Fruit fly (Drosophila melanogaster) whole organism, embryonic: ENCODE data around the gene Srp9.

Experiments
- Awh ChIP-seq: fragments of 200-800 bp; sonication (Bioruptor generic); IDR thresholded peaks from 2 replicates; pipeline ENCODE4, ENCODE4 v1.3.6; 2022; ENCODE audit warnings: missing biosample characterization, missing genetic modification characterization
- Bgb ChIP-seq: fragments of 200-800 bp; sonication (Bioruptor generic); IDR thresholded peaks from 2 replicates; pipeline ENCODE4 v1.3.6; 2022; ENCODE audit warnings: missing biosample characterization, missing genetic modification characterization; ENCODE audit not compliant: partially characterized antibody
- CG10267 ChIP-seq: fragments of 200-800 bp; sonication (Bioruptor generic); optimal IDR thresholded peaks from 2 replicates; lab custom pipeline; 2018; ENCODE audit warnings: missing biosample characterization, mild to moderate bottlenecking, missing genetic modification characterization, moderate library complexity
- CG10274 ChIP-seq: fragments of 200-800 bp; sonication (Bioruptor generic); optimal IDR thresholded peaks from 3 replicates; lab custom pipeline; 2017; ENCODE audit warnings: missing biosample characterization, mild to moderate bottlenecking, missing genetic modification characterization
- CG10321 ChIP-seq: fragments of 200-800 bp; sonication (Bioruptor generic); IDR thresholded peaks from 2 replicates; pipeline ENCODE4 v1.3.6; 2022; ENCODE audit warnings: missing biosample characterization, missing genetic modification characterization
- CG11560 ChIP-seq: fragments of 200-800 bp; sonication (Bioruptor generic); IDR thresholded peaks from 3 replicates; pipeline ENCODE4 v1.3.6; 2022; ENCODE audit warnings: missing biosample characterization, missing genetic modification characterization
- CG13287 ChIP-seq: fragments of 200-800 bp; sonication (Bioruptor generic); IDR thresholded peaks from 2 replicates; pipeline ENCODE4 v1.3.6; 2022; ENCODE audit warnings: missing biosample characterization, missing genetic modification characterization; ENCODE audit not compliant: partially characterized antibody
- CG15479 ChIP-seq: fragments of 200-800 bp; sonication (Bioruptor generic); optimal IDR thresholded peaks from 3 replicates; lab custom pipeline; 2019; ENCODE audit warnings: missing biosample characterization, mild to moderate bottlenecking, missing genetic modification characterization, moderate library complexity
- CG16779 ChIP-seq: fragments of 200-800 bp; sonication (Bioruptor generic); IDR thresholded peaks from 2 replicates; pipeline ENCODE4 v1.3.6; 2022; ENCODE audit warnings: missing biosample characterization, missing genetic modification characterization
- CG16813 ChIP-seq: fragments of 200-800 bp; sonication (Bioruptor generic); IDR thresholded peaks from 3 replicates; pipeline ENCODE4 v1.3.6; 2022; ENCODE audit warnings: missing biosample characterization, missing genetic modification characterization; ENCODE audit not compliant: partially characterized antibody
- CG17829 ChIP-seq: fragments of 200-800 bp; optimal IDR thresholded peaks from 2 replicates; lab custom pipeline; 2019; ENCODE audit warnings: missing biosample characterization, mild to moderate bottlenecking, missing genetic modification characterization, moderate library complexity
- CG2712 ChIP-seq: fragments of 200-800 bp; optimal IDR thresholded peaks from 3 replicates; lab custom pipeline; 2019; ENCODE audit warnings: missing biosample characterization, mild to moderate bottlenecking, missing genetic modification characterization, moderate library complexity
- CG3065 ChIP-seq: fragments of 200-800 bp; sonication (Bioruptor generic); optimal IDR thresholded peaks from 2 replicates; lab custom pipeline; 2016; ENCODE audit warnings: missing biosample characterization, missing genetic modification characterization
- CG3281 ChIP-seq: fragments of 200-800 bp; sonication (Bioruptor generic); optimal IDR thresholded peaks from 3 replicates; lab custom pipeline; 2017; ENCODE audit warnings: missing biosample characterization, mild to moderate bottlenecking, missing genetic modification characterization
- CG33213 ChIP-seq: fragments of 200-800 bp; sonication (Bioruptor generic); optimal IDR thresholded peaks from 3 replicates; lab custom pipeline; 2016; ENCODE audit warnings: missing biosample characterization, missing genetic modification characterization
- CG34376 ChIP-seq: fragments of 200-800 bp; sonication (Bioruptor generic); optimal IDR thresholded peaks from 2 replicates; lab custom pipeline; 2018; ENCODE audit warnings: missing biosample characterization, mild to moderate bottlenecking, missing genetic modification characterization
- CG6654 ChIP-seq: fragments of 200-800 bp; sonication (Bioruptor generic); optimal IDR thresholded peaks from 2 replicates; lab custom pipeline; 2017; ENCODE audit warnings: missing biosample characterization, mild to moderate bottlenecking, missing genetic modification characterization
- CG8290 ChIP-seq, 3 experiments: fragments of 200-800 bp; sonication (Bioruptor generic); optimal IDR thresholded peaks; 2 replicates each; lab custom pipeline; 2016 to 2019; ENCODE audit warnings: missing biosample characterization in 3 of 3, missing genetic modification characterization in 3 of 3, mild to moderate bottlenecking in 2 of 3, moderate library complexity in 1 of 3
- CG8924 ChIP-seq: fragments of 200-800 bp; optimal IDR thresholded peaks from 3 replicates; lab custom pipeline; 2019; ENCODE audit warnings: missing biosample characterization, mild to moderate bottlenecking, missing genetic modification characterization, moderate library complexity
- Deaf1 ChIP-seq: fragments of 200-800 bp; optimal IDR thresholded peaks from 3 replicates; lab custom pipeline; 2019; ENCODE audit warnings: missing biosample characterization, mild to moderate bottlenecking, missing genetic modification characterization, moderate library complexity
- Doc3 ChIP-seq: fragments of 200-800 bp; sonication (Bioruptor generic); IDR thresholded peaks from 3 replicates; pipeline ENCODE4 v1.3.6; 2022; ENCODE audit warnings: missing biosample characterization, missing genetic modification characterization; ENCODE audit not compliant: partially characterized antibody
- HmgZ ChIP-seq: fragments of 200-800 bp; sonication (Bioruptor generic); optimal IDR thresholded peaks from 2 replicates; lab custom pipeline; 2018; ENCODE audit warnings: missing biosample characterization, mild to moderate bottlenecking, missing genetic modification characterization
- Med ChIP-seq: fragments of 200-800 bp; sonication (Bioruptor generic); peaks from one replicate; lab custom pipeline; 2016; ENCODE audit warnings: missing biosample characterization, missing genetic modification characterization, mild to moderate bottlenecking, inconsistent platforms, moderate library complexity
- NFAT ChIP-seq: fragments of 200-800 bp; sonication (Bioruptor generic); IDR thresholded peaks from 2 replicates; pipeline ENCODE4 v1.3.6; 2022; ENCODE audit warnings: missing biosample characterization, missing genetic modification characterization
- Nf-YB ChIP-seq: fragments of 200-800 bp; sonication (Bioruptor generic); optimal IDR thresholded peaks from 3 replicates; lab custom pipeline; 2019; ENCODE audit warnings: missing biosample characterization, mild to moderate bottlenecking, missing genetic modification characterization, moderate library complexity
- Sox100B ChIP-seq: fragments of 200-800 bp; sonication (Bioruptor generic); optimal IDR thresholded peaks from 3 replicates; lab custom pipeline; 2018; ENCODE audit warnings: missing biosample characterization, mild to moderate bottlenecking, missing genetic modification characterization
- Vsx1 ChIP-seq: fragments of 200-800 bp; sonication (Bioruptor generic); optimal IDR thresholded peaks from 2 replicates; lab custom pipeline; 2017; ENCODE audit warnings: missing biosample characterization, mild to moderate bottlenecking, missing genetic modification characterization, missing genetic modification reagents
- amos ChIP-seq: fragments of 200-800 bp; sonication (Bioruptor generic); IDR thresholded peaks from 2 replicates; pipeline ENCODE4 v1.3.6; 2022; ENCODE audit warnings: missing biosample characterization, missing genetic modification characterization; ENCODE audit not compliant: partially characterized antibody
- bbx ChIP-seq: fragments of 200-800 bp; sonication (Bioruptor generic); IDR thresholded peaks from 2 replicates; pipeline ENCODE4 v1.3.6; 2022; ENCODE audit warnings: missing biosample characterization, missing genetic modification characterization; ENCODE audit not compliant: partially characterized antibody
- caup ChIP-seq: fragments of 200-800 bp; sonication (Bioruptor generic); optimal IDR thresholded peaks from 3 replicates; lab custom pipeline; 2017; ENCODE audit warnings: missing biosample characterization, mild to moderate bottlenecking, missing genetic modification characterization, moderate library complexity; ENCODE audit not compliant: severe bottlenecking
- cg ChIP-seq: fragments of 200-800 bp; sonication (Bioruptor generic); optimal IDR thresholded peaks from 3 replicates; lab custom pipeline; 2019; ENCODE audit warnings: missing biosample characterization, mild to moderate bottlenecking, missing genetic modification characterization, moderate library complexity
- chinmo ChIP-seq: fragments of 200-800 bp; sonication (Bioruptor generic); IDR thresholded peaks from 4 replicates; pipeline ENCODE4 v1.3.6; 2022; ENCODE audit warnings: missing biosample characterization, missing genetic modification characterization; ENCODE audit not compliant: partially characterized antibody
- chm ChIP-seq: fragments of 200-800 bp; sonication (Bioruptor generic); IDR thresholded peaks from 2 replicates; pipeline ENCODE4 v1.3.6; 2022; ENCODE audit warnings: missing biosample characterization, missing genetic modification characterization
- dati ChIP-seq: fragments of 200-800 bp; sonication (Bioruptor generic); IDR thresholded peaks from 2 replicates; pipeline ENCODE4 v1.3.6; 2022; ENCODE audit warnings: missing biosample characterization, missing genetic modification characterization
- exex ChIP-seq: fragments of 200-800 bp; sonication (Bioruptor generic); optimal IDR thresholded peaks from 4 replicates; lab custom pipeline; 2018; ENCODE audit warnings: missing biosample characterization, mild to moderate bottlenecking, missing genetic modification characterization, moderate library complexity
- gcm ChIP-seq: fragments of 200-800 bp; sonication (Bioruptor generic); optimal IDR thresholded peaks from 2 replicates; lab custom pipeline; 2019; ENCODE audit warnings: missing biosample characterization, mild to moderate bottlenecking, missing genetic modification characterization, moderate library complexity
- grn ChIP-seq: fragments of 200-800 bp; sonication (Bioruptor generic); optimal IDR thresholded peaks from 3 replicates; lab custom pipeline; 2017; ENCODE audit warnings: missing biosample characterization, missing genetic modification characterization
- gt ChIP-seq: fragments of 200-800 bp; sonication (Bioruptor generic); IDR thresholded peaks from 2 replicates; pipeline ENCODE4 v1.3.6; 2022; ENCODE audit warnings: missing biosample characterization, missing genetic modification characterization
- hkb ChIP-seq, 2 experiments: fragments of 200-800 bp in 1 of 2; fragments of >200 bp in 1 of 2; sonication (Bioruptor generic) in 1 of 2; IDR thresholded peaks in 1 of 2; optimal IDR thresholded peaks in 1 of 2; 2 replicates each; pipeline versions ENCODE4 v1.3.6 to Lab custom; 2017 to 2022; ENCODE audit warnings: missing biosample characterization in 1 of 2, missing genetic modification characterization in 1 of 2
- kni ChIP-seq: fragments of 200-800 bp; sonication (Bioruptor generic); optimal IDR thresholded peaks from 3 replicates; lab custom pipeline; 2017; ENCODE audit warnings: mild to moderate bottlenecking, missing biosample characterization, missing genetic modification reagents, missing genetic modification characterization
- lab ChIP-seq: fragments of 200-800 bp; sonication (Bioruptor generic); optimal IDR thresholded peaks from 3 replicates; lab custom pipeline; 2017; ENCODE audit warnings: missing biosample characterization, missing genetic modification characterization, mild to moderate bottlenecking, moderate library complexity, missing genetic modification reagents
- mirr ChIP-seq: fragments of 200-800 bp; sonication (Bioruptor generic); optimal IDR thresholded peaks from 3 replicates; lab custom pipeline; 2018; ENCODE audit warnings: missing biosample characterization, mild to moderate bottlenecking, missing genetic modification characterization
- nerfin-1 ChIP-seq: fragments of 200-800 bp; sonication (Bioruptor generic); optimal IDR thresholded peaks from 3 replicates; lab custom pipeline; 2019; ENCODE audit warnings: missing biosample characterization, mild to moderate bottlenecking, missing genetic modification characterization, moderate library complexity
- oc ChIP-seq: fragments of 200-800 bp; sonication (Bioruptor generic); optimal IDR thresholded peaks from 2 replicates; lab custom pipeline; 2018; ENCODE audit warnings: missing biosample characterization, mild to moderate bottlenecking, missing genetic modification characterization, moderate library complexity
- rib ChIP-seq: fragments of 200-800 bp; sonication (Bioruptor generic); IDR thresholded peaks from 2 replicates; pipeline ENCODE4 v1.3.6; 2022; ENCODE audit warnings: missing biosample characterization, missing genetic modification characterization
- tgo ChIP-seq: fragments of 200-800 bp; sonication (Bioruptor generic); IDR thresholded peaks from 3 replicates; pipeline ENCODE4 v1.3.6; 2022; ENCODE audit warnings: missing biosample characterization, missing genetic modification characterization
- unpg ChIP-seq: fragments of 200-800 bp; sonication (Bioruptor generic); optimal IDR thresholded peaks from 3 replicates; lab custom pipeline; 2018; ENCODE audit warnings: missing biosample characterization, mild to moderate bottlenecking, missing genetic modification characterization, moderate library complexity

The Srp9 gene

dm6 chr3L:7947880-7948286 lies 11.7 kb downstream of the Srp9 start, which contains the start of gene exex (continued):
- TF ChIP-seq CG17829 (peak; percentile 28), caup (GFP tag; lab: Kevin White, UChicago) (peak; percentile 31), CG10321 (GFP tag; lab: Robert Waterston, UW) (peak; percentile 92), CG16779 (no peak), CG10267 (tag; lab: Kevin White, UChicago) (peak; percentile 6), Awh (GFP tag; lab: Robert Waterston, UW) (0 out of 2 replicates have a peak, but pooled peaks have one; percentile 26), CG34376 (GFP tag; lab: Kevin White, UChicago) (peak; percentile 30), CG2712 (tag; lab: Kevin White, UChicago) (peak; percentile 14), NFAT (GFP tag; lab: Robert Waterston, UW) (no peak), cg (GFP tag; lab: Kevin White, UChicago) (peak; percentile 27), CG3065 (peak; percentile 62), gt (GFP tag; lab: Robert Waterston, UW) (no peak), CG3281 (GFP tag; lab: Kevin White, UChicago) (no peak), amos (peak; percentile 17; the same call in 1 of the 2 replicates), oc (tag; lab: Kevin White, UChicago) (peak; percentile 14), CG10274 (GFP tag; lab: Kevin White, UChicago) (no peak), CG33213 (GFP tag; lab: Kevin White, UChicago) (peak; percentile 1), exex (tag; lab: Kevin White, UChicago) (peak; percentile 98), CG11560 (no peak), Nf-YB (GFP tag; lab: Kevin White, UChicago) (peak; percentile 94), chm (GFP tag; lab: Robert Waterston, UW) (peak; percentile 51; the same call in 1 of the 2 replicates), CG16813 (GFP tag; lab: Robert Waterston, UW) (peak; percentile 16; the same call in 1 of the 3 replicates), lab (GFP tag; lab: Kevin White, UChicago) (peak; percentile 18), kni (GFP tag; lab: Kevin White, UChicago) (peak; percentile 58), chinmo (GFP tag; lab: Robert Waterston, UW) (0 out of 4 replicates have a peak, but pooled peaks have one; percentile 67), hkb (optimal IDR thresholded peaks at IDR 0.05; lab: Kevin White, UChicago) (no peak), hkb (GFP tag; IDR thresholded peaks at IDR 0.05; lab: Robert Waterston, UW) (peak; percentile 32; the same call in 1 of the 2 replicates), unpg (peak; percentile 1), gcm (peak; percentile 67), Deaf1 (tag; lab: Kevin White, UChicago) (peak; percentile 69), Med (peak; percentile 73), CG8924 (tag; lab: Kevin White, UChicago) (peak; percentile 4), Bgb (peak; percentile 48; the same call in 1 of the 2 replicates), CG13287 (GFP tag; lab: Robert Waterston, UW) (peak; percentile 20; the same call in 1 of the 2 replicates), grn (GFP tag; lab: Kevin White, UChicago) (peak; percentile 58), CG15479 (GFP tag; lab: Kevin White, UChicago) (peak; percentile 15), mirr (GFP tag; lab: Kevin White, UChicago) (peak; percentile 74), rib (GFP tag; lab: Robert Waterston, UW) (peak; percentile 37; the same call in 1 of the 2 replicates), CG6654 (GFP tag; lab: Kevin White, UChicago) (no peak), CG8290 (GFP tag; optimal IDR thresholded peaks at IDR 0.05; lab: Kevin White, UChicago) (no peak), CG8290 (tag; optimal IDR thresholded peaks at IDR 0.05; lab: Kevin White, UChicago) (peak in 1 of 2 experiments; percentile 31), tgo (GFP tag; lab: Robert Waterston, UW) (no peak), bbx (GFP tag; lab: Robert Waterston, UW) (peak; percentile 46), Doc3 (GFP tag; lab: Robert Waterston, UW) (no peak), HmgZ (tag; lab: Kevin White, UChicago) (peak; percentile 48), Sox100B (no peak), Vsx1 (GFP tag; lab: Kevin White, UChicago) (peak; percentile 55), dati (no peak), nerfin-1 (tag; lab: Kevin White, UChicago) (peak; percentile 41)
